Worm (Caenorhabditis elegans) whole organism, L2 larva: ENCODE data around the gene trpl-2.

Source experiments
- F13H6.1 ChIP-seq: sonication (generic microtip); optimal IDR thresholded peaks from 2 replicates; lab custom pipeline; 2016; ENCODE audit warnings: missing genetic modification characterization, missing compliant biosample characterization
- R02D3.7 ChIP-seq: fragments of 150-350 bp; optimal IDR thresholded peaks from 2 replicates; lab custom pipeline; 2014; ENCODE audit warnings: missing biosample characterization, missing genetic modification characterization
- Y55F3AM.14 ChIP-seq: fragments of 200-800 bp; sonication (Bioruptor generic); optimal IDR thresholded peaks from 2 replicates; lab custom pipeline; 2018; ENCODE audit warnings: mild to moderate bottlenecking, missing genetic modification characterization, missing compliant biosample characterization
- ZK546.5 ChIP-seq: sonication (generic microtip); optimal IDR thresholded peaks from 2 replicates; lab custom pipeline; 2017; ENCODE audit warnings: missing biosample characterization, missing genetic modification characterization
- aly-2 ChIP-seq: fragments of 150-350 bp; optimal IDR thresholded peaks from 2 replicates; lab custom pipeline; 2014; ENCODE audit warnings: missing biosample characterization, missing genetic modification characterization
- ama-1 ChIP-seq: fragments of 150-350 bp; optimal IDR thresholded peaks from 2 replicates; lab custom pipeline; 2018; ENCODE audit warnings: inconsistent platforms
- blmp-1 ChIP-seq: sonication (generic microtip); optimal IDR thresholded peaks from 2 replicates; lab custom pipeline; 2017; ENCODE audit warnings: missing genetic modification characterization, mild to moderate bottlenecking, missing compliant biosample characterization, antibody characterized with exemption, moderate library complexity; ENCODE audit not compliant: insufficient read depth
- ceh-16 ChIP-seq: fragments of 150-350 bp; optimal IDR thresholded peaks from 2 replicates; lab custom pipeline; 2014; ENCODE audit warnings: missing biosample characterization, missing genetic modification characterization
- ceh-82 ChIP-seq: fragments of 150-350 bp; optimal IDR thresholded peaks from 2 replicates; lab custom pipeline; 2014; ENCODE audit warnings: missing biosample characterization, missing genetic modification characterization
- crh-2 ChIP-seq: sonication (generic microtip); optimal IDR thresholded peaks from 2 replicates; lab custom pipeline; 2017; ENCODE audit warnings: missing biosample characterization, missing genetic modification characterization
- dmd-4 ChIP-seq: sonication (generic microtip); optimal IDR thresholded peaks from 2 replicates; lab custom pipeline; 2017; ENCODE audit warnings: missing biosample characterization, missing genetic modification characterization
- elt-1 ChIP-seq: fragments of 150-350 bp; optimal IDR thresholded peaks from 2 replicates; lab custom pipeline; 2014; ENCODE audit warnings: missing biosample characterization, missing genetic modification characterization
- elt-3 ChIP-seq: sonication (generic microtip); optimal IDR thresholded peaks from 2 replicates; lab custom pipeline; 2017; ENCODE audit warnings: missing biosample characterization, missing genetic modification characterization
- lin-11 ChIP-seq: fragments of 150-350 bp; sonication (generic microtip); optimal IDR thresholded peaks from 2 replicates; lab custom pipeline; 2014; ENCODE audit warnings: missing biosample characterization, missing genetic modification characterization, inconsistent platforms, mixed read lengths
- lin-13 ChIP-seq: fragments of 150-350 bp; optimal IDR thresholded peaks from 2 replicates; lab custom pipeline; 2014; ENCODE audit warnings: missing biosample characterization, missing genetic modification reagents, missing genetic modification characterization
- lin-39 ChIP-seq: fragments of 150-350 bp; optimal IDR thresholded peaks from 2 replicates; lab custom pipeline; 2014; ENCODE audit warnings: missing biosample characterization, missing genetic modification reagents, missing genetic modification characterization
- mab-5 ChIP-seq: fragments of 150-350 bp; optimal IDR thresholded peaks from 2 replicates; lab custom pipeline; 2014; ENCODE audit warnings: missing biosample characterization, missing genetic modification characterization
- mbf-1 ChIP-seq: sonication (generic microtip); optimal IDR thresholded peaks from 2 replicates; lab custom pipeline; 2017; ENCODE audit warnings: missing biosample characterization, missing genetic modification characterization
- mdl-1 ChIP-seq, 2 experiments: fragments of 150-350 bp in 1 of 2; sonication (generic microtip) in 1 of 2; optimal IDR thresholded peaks; 2 replicates each; lab custom pipeline; 2017; ENCODE audit warnings: missing biosample characterization in 2 of 2, missing genetic modification characterization in 2 of 2
- nhr-10 ChIP-seq: sonication (generic microtip); optimal IDR thresholded peaks from 2 replicates; lab custom pipeline; 2017; ENCODE audit warnings: missing biosample characterization, missing genetic modification characterization
- nhr-11 ChIP-seq: fragments of 150-350 bp; optimal IDR thresholded peaks from 2 replicates; lab custom pipeline; 2014; ENCODE audit warnings: missing biosample characterization, missing genetic modification characterization
- nhr-129 ChIP-seq: fragments of 150-350 bp; optimal IDR thresholded peaks from 2 replicates; lab custom pipeline; 2014; ENCODE audit warnings: missing biosample characterization, missing genetic modification characterization
- nhr-23 ChIP-seq: fragments of 150-350 bp; optimal IDR thresholded peaks from 2 replicates; lab custom pipeline; 2014; ENCODE audit warnings: missing biosample characterization, missing genetic modification reagents, missing genetic modification characterization
- nhr-25 ChIP-seq: fragments of 150-350 bp; sonication (generic microtip); optimal IDR thresholded peaks from 3 replicates; lab custom pipeline; 2014; ENCODE audit warnings: missing biosample characterization, missing genetic modification characterization
- nhr-6 ChIP-seq: fragments of 150-350 bp; optimal IDR thresholded peaks from 2 replicates; lab custom pipeline; 2014; ENCODE audit warnings: missing biosample characterization, missing genetic modification characterization
- nhr-77 ChIP-seq: fragments of 150-350 bp; optimal IDR thresholded peaks from 2 replicates; lab custom pipeline; 2014; ENCODE audit warnings: missing biosample characterization, missing genetic modification characterization
- peb-1 ChIP-seq: fragments of 150-350 bp; optimal IDR thresholded peaks from 2 replicates; lab custom pipeline; 2014; ENCODE audit warnings: missing biosample characterization, missing genetic modification characterization
- sem-4 ChIP-seq: fragments of 150-350 bp; optimal IDR thresholded peaks from 2 replicates; lab custom pipeline; 2014; ENCODE audit warnings: missing biosample characterization, missing genetic modification reagents, missing genetic modification characterization
- sma-3 ChIP-seq: sonication (generic microtip); optimal IDR thresholded peaks from 2 replicates; lab custom pipeline; 2016; ENCODE audit warnings: missing genetic modification reagents, missing genetic modification characterization, missing compliant biosample characterization
- sma-9 ChIP-seq, 2 experiments: fragments of 150-350 bp in 1 of 2; sonication (generic microtip) in 1 of 2; optimal IDR thresholded peaks; 2 replicates each; lab custom pipeline; 2014 to 2016; ENCODE audit warnings: missing genetic modification characterization in 2 of 2, mild to moderate bottlenecking in 1 of 2, missing biosample characterization in 1 of 2, missing compliant biosample characterization in 1 of 2, missing genetic modification reagents in 1 of 2, moderate library complexity in 1 of 2
- unc-62 ChIP-seq: fragments of 150-350 bp; optimal IDR thresholded peaks from 2 replicates; lab custom pipeline; 2014; ENCODE audit warnings: missing biosample characterization, missing genetic modification reagents, missing genetic modification characterization
- zag-1 ChIP-seq: fragments of 150-350 bp; optimal IDR thresholded peaks from 2 replicates; lab custom pipeline; 2014; ENCODE audit warnings: missing biosample characterization, missing genetic modification characterization
- ztf-1 ChIP-seq: fragments of 200-800 bp; sonication (Bioruptor generic); conservative IDR thresholded peaks from 2 replicates; pipeline ENCODE4 v1.3.6; 2022; ENCODE audit warnings: missing genetic modification characterization, missing compliant biosample characterization
- ztf-11 ChIP-seq: sonication (generic microtip); optimal IDR thresholded peaks from 2 replicates; lab custom pipeline; 2017; ENCODE audit warnings: missing biosample characterization, missing genetic modification characterization
- ztf-4 ChIP-seq: fragments of 150-350 bp; optimal IDR thresholded peaks from 2 replicates; lab custom pipeline; 2014; ENCODE audit warnings: missing biosample characterization, missing genetic modification characterization

Gene trpl-2

ce11 chrIV:4317638-4318037 lies 8.8 kb upstream of the trpl-2 start:
- TF ChIP-seq nhr-25 (tag; lab: Kevin White, UChicago): no peak

ce11 chrIV:4318056-4318455 lies 8.4 kb upstream of the trpl-2 start:
- no peak for TF ChIP-seq ZK546.5 (tag; lab: Kevin White, UChicago)
- TF ChIP-seq sma-3 (GFP tag; lab: Kevin White, UChicago): no peak
- no peak for TF ChIP-seq F13H6.1 (tag; lab: Kevin White, UChicago)
- no peak for TF ChIP-seq zag-1
- no peak for TF ChIP-seq nhr-25 (tag; lab: Kevin White, UChicago)
- TF ChIP-seq ama-1 (lab: Kevin White, UChicago): no peak
- TF ChIP-seq nhr-129: no peak
- TF ChIP-seq mab-5 (tag; lab: Kevin White, UChicago): no peak
- TF ChIP-seq ceh-16 (tag; lab: Kevin White, UChicago): no peak

ce11 chrIV:4319473-4319872 lies 7.0 kb upstream of the trpl-2 start:
- no peak for TF ChIP-seq ZK546.5 (tag; lab: Kevin White, UChicago)
- no peak for TF ChIP-seq nhr-6 (tag; lab: Kevin White, UChicago)
- TF ChIP-seq aly-2 (tag; lab: Kevin White, UChicago): no peak
- no peak for TF ChIP-seq elt-3 (tag; lab: Kevin White, UChicago)
- no peak for TF ChIP-seq ztf-4 (tag; lab: Kevin White, UChicago)
- TF ChIP-seq nhr-10 (tag; lab: Kevin White, UChicago): no peak
- no peak for TF ChIP-seq mdl-1 (tag; optimal IDR thresholded peaks at IDR 0.05; lab: Kevin White, UChicago)
- no peak for TF ChIP-seq Y55F3AM.14
- TF ChIP-seq blmp-1 (tag; lab: Kevin White, UChicago): no peak
- no peak for TF ChIP-seq ceh-82
- TF ChIP-seq sem-4 (tag; lab: Kevin White, UChicago): no peak
- TF ChIP-seq nhr-129: no peak
- TF ChIP-seq dmd-4 (tag; lab: Kevin White, UChicago): no peak

ce11 chrIV:4336139-4336851 lies 9.8 kb downstream of the trpl-2 start, which contains the start of the genes W03B1.3 and oac-51:
W03B1.3 (minus strand) TSS chrIV:4336239.
oac-51 (plus strand) TSS chrIV:4336801.
- TF ChIP-seq lin-39 (tag; lab: Kevin White, UChicago) (no peak), ztf-4 (tag; lab: Kevin White, UChicago) (no peak), ztf-1 (GFP tag; lab: Robert Waterston, UW) (no peak), zag-1 (no peak)

ce11 chrIV:4338217-4338616 lies 11.8 kb downstream of the trpl-2 start:
- TF ChIP-seq sma-9 (GFP tag; optimal IDR thresholded peaks at IDR 0.05; lab: Kevin White, UChicago): peak; percentile 62
- no peak for TF ChIP-seq sma-9 (tag; optimal IDR thresholded peaks at IDR 0.05; lab: Kevin White, UChicago)
- TF ChIP-seq ztf-11 (tag; lab: Kevin White, UChicago): no peak
- TF ChIP-seq ztf-1 (GFP tag; lab: Robert Waterston, UW): no peak
- peak; percentile 55 for TF ChIP-seq nhr-23 (tag; lab: Kevin White, UChicago)
- TF ChIP-seq ceh-16 (tag; lab: Kevin White, UChicago): peak; percentile 23
- peak; percentile 76 for TF ChIP-seq elt-1 (tag; lab: Kevin White, UChicago)
- TF ChIP-seq peb-1 (tag; lab: Kevin White, UChicago): no peak

ce11 chrIV:4344828-4345227 lies 18.4 kb downstream of the trpl-2 start:
- TF ChIP-seq lin-13: no peak
- TF ChIP-seq elt-1 (tag; lab: Kevin White, UChicago): no peak
- TF ChIP-seq zag-1: no peak
- no peak for TF ChIP-seq nhr-6 (tag; lab: Kevin White, UChicago)
- TF ChIP-seq nhr-11: no peak
- no peak for TF ChIP-seq elt-3 (tag; lab: Kevin White, UChicago)
- TF ChIP-seq unc-62 (GFP tag; lab: Kevin White, UChicago): no peak
- TF ChIP-seq sem-4 (tag; lab: Kevin White, UChicago): no peak
- no peak for TF ChIP-seq mbf-1 (tag; lab: Kevin White, UChicago)
- TF ChIP-seq nhr-77 (tag; lab: Kevin White, UChicago): no peak
- no peak for TF ChIP-seq sma-9 (GFP tag; optimal IDR thresholded peaks at IDR 0.05; lab: Kevin White, UChicago)
- TF ChIP-seq sma-9 (tag; optimal IDR thresholded peaks at IDR 0.05; lab: Kevin White, UChicago): no peak
- no peak for TF ChIP-seq mab-5 (tag; lab: Kevin White, UChicago)
- no peak for TF ChIP-seq Y55F3AM.14
- TF ChIP-seq sma-3 (GFP tag; lab: Kevin White, UChicago): no peak
- TF ChIP-seq R02D3.7 (tag; lab: Kevin White, UChicago): no peak
- no peak for TF ChIP-seq aly-2 (tag; lab: Kevin White, UChicago)
- TF ChIP-seq ZK546.5 (tag; lab: Kevin White, UChicago): no peak
- TF ChIP-seq crh-2 (tag; lab: Kevin White, UChicago): no peak
- no peak for TF ChIP-seq lin-11 (tag; lab: Kevin White, UChicago)
